Worm (Caenorhabditis elegans) whole organism, midembryonic: ENCODE results near the gene ptr-16.

Experiments used
- T22C8.4 ChIP-seq: fragments of 200-800 bp; sonication (Bioruptor generic); IDR thresholded peaks from 2 replicates; pipeline ENCODE4 v1.3.6; 2022; ENCODE audit warnings: missing genetic modification characterization, missing compliant biosample characterization
- cog-1 ChIP-seq: sonication (generic microtip); optimal IDR thresholded peaks from 2 replicates; lab custom pipeline; 2016; ENCODE audit warnings: missing genetic modification characterization, missing compliant biosample characterization
- flt-1 ChIP-seq: fragments of 200-800 bp; sonication (Bioruptor generic); IDR thresholded peaks from 2 replicates; pipeline ENCODE4 v1.3.6; 2022; ENCODE audit warnings: missing genetic modification characterization, missing compliant biosample characterization
- med-1 ChIP-seq: sonication (generic microtip); optimal IDR thresholded peaks from 2 replicates; lab custom pipeline; 2017; ENCODE audit warnings: missing genetic modification characterization, mild to moderate bottlenecking, missing compliant biosample characterization, antibody characterized with exemption, missing genetic modification reagents; ENCODE audit not compliant: insufficient read depth
- ref-1 ChIP-seq: fragments of 200-800 bp; sonication (Bioruptor generic); conservative IDR thresholded peaks from 2 replicates; pipeline ENCODE4 v1.3.6; 2022; ENCODE audit warnings: missing genetic modification reagents, missing genetic modification characterization, missing compliant biosample characterization
- tab-1 ChIP-seq: fragments of 200-800 bp; sonication (Bioruptor generic); IDR thresholded peaks from 2 replicates; pipeline ENCODE4 v1.3.6; 2022; ENCODE audit warnings: missing genetic modification characterization, missing compliant biosample characterization
- ztf-23 ChIP-seq: fragments of 200-800 bp; sonication (Bioruptor generic); IDR thresholded peaks from 2 replicates; pipeline ENCODE4 v1.3.6; 2022; ENCODE audit warnings: missing genetic modification reagents, missing genetic modification characterization, missing compliant biosample characterization
- ztf-29 ChIP-seq: fragments of 200-800 bp; sonication (Bioruptor generic); IDR thresholded peaks from 2 replicates; pipeline ENCODE4 v1.3.6; 2022; ENCODE audit warnings: missing genetic modification reagents, missing genetic modification characterization, missing compliant biosample characterization

DNA sequence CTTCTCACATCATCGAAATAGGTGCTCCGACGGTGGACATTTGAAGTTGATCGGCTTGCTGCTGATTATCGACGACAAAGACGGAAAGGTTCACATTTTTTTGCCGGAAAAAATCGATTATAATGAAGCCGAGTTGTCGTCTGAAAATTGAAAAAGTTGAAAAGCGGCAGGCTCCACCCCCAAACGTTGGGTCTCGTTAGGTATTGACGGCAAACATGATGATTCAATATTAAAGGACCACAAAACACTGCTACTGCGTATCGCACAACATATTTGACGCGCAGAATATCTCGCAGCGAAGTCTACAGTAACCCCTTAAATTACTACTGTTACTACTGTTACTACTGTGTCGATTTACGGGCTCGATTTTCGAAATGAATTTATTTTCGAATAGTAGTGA, 7.3 kb upstream of the ptr-16 start:
- TF ChIP-seq ref-1 (GFP tag; lab: Robert Waterston, UW) (no peak), cog-1 (tag; lab: Kevin White, UChicago) (no peak), med-1 (no peak), T22C8.4 (GFP tag; lab: Robert Waterston, UW) (no peak), ztf-23 (0 out of 2 replicates have a peak, but pooled peaks have one; percentile 52), ztf-29 (GFP tag; lab: Robert Waterston, UW) (no peak), flt-1 (GFP tag; lab: Robert Waterston, UW) (no peak), tab-1 (GFP tag; lab: Robert Waterston, UW) (no peak)
